Worm (Caenorhabditis elegans) whole organism, L1 larva: ENCODE results near the gene C40H1.8.

Source experiments
- C16A3.4 ChIP-seq: fragments of 150-350 bp; optimal IDR thresholded peaks from 2 replicates; lab custom pipeline; 2014; ENCODE audit warnings: missing biosample characterization, missing genetic modification characterization
- C34B4.2 ChIP-seq: sonication (generic microtip); optimal IDR thresholded peaks from 2 replicates; lab custom pipeline; 2017; ENCODE audit warnings: mild to moderate bottlenecking, missing genetic modification characterization, missing compliant biosample characterization
- Y116A8C.19 ChIP-seq: sonication (generic microtip); optimal IDR thresholded peaks from 2 replicates; lab custom pipeline; 2016; ENCODE audit warnings: missing compliant biosample characterization, missing genetic modification characterization, borderline replicate concordance
- aha-1 ChIP-seq: fragments of 150-350 bp; optimal IDR thresholded peaks from 2 replicates; lab custom pipeline; 2014; ENCODE audit warnings: missing biosample characterization, missing genetic modification characterization
- alr-1 ChIP-seq: fragments of 200-800 bp; sonication (Bioruptor generic); optimal IDR thresholded peaks from 2 replicates; lab custom pipeline; 2018; ENCODE audit warnings: borderline replicate concordance, mild to moderate bottlenecking, missing genetic modification characterization, missing compliant biosample characterization
- blmp-1 ChIP-seq: fragments of 150-350 bp; optimal IDR thresholded peaks from 2 replicates; lab custom pipeline; 2014; ENCODE audit warnings: missing biosample characterization, missing genetic modification characterization
- ceh-63 ChIP-seq: fragments of 200-800 bp; sonication (Bioruptor generic); optimal IDR thresholded peaks from 2 replicates; lab custom pipeline; 2018; ENCODE audit warnings: mild to moderate bottlenecking, missing genetic modification characterization, missing compliant biosample characterization
- ceh-88 ChIP-seq: fragments of 200-800 bp; sonication (Bioruptor generic); IDR thresholded peaks from 2 replicates; pipeline ENCODE4 v1.3.6; 2022; ENCODE audit warnings: missing genetic modification characterization, missing compliant biosample characterization
- dpl-1 ChIP-seq, 3 experiments: fragments of 150-350 bp in 2 of 3; sonication (generic microtip) in 1 of 3; optimal IDR thresholded peaks; 2 replicates each; lab custom pipeline; 2014 to 2017; ENCODE audit warnings: missing biosample characterization in 3 of 3, missing genetic modification characterization in 3 of 3, missing genetic modification reagents in 3 of 3
- dsc-1 ChIP-seq: sonication (generic microtip); optimal IDR thresholded peaks from 2 replicates; lab custom pipeline; 2016; ENCODE audit warnings: mild to moderate bottlenecking, missing genetic modification characterization, missing compliant biosample characterization
- efl-1 ChIP-seq, 4 experiments: fragments of 150-350 bp; optimal IDR thresholded peaks in 3 of 4; peaks in 1 of 4; 1 replicate in 1 of 4; 2 replicates in 3 of 4; lab custom pipeline; 2014; ENCODE audit warnings: missing biosample characterization in 2 of 4, missing genetic modification characterization in 2 of 4, missing genetic modification reagents in 2 of 4
- efl-3 ChIP-seq: fragments of 200-800 bp; sonication (Bioruptor generic); optimal IDR thresholded peaks from 2 replicates; lab custom pipeline; 2018; ENCODE audit warnings: mild to moderate bottlenecking, missing genetic modification characterization, missing compliant biosample characterization
- egl-27 ChIP-seq, 2 experiments: fragments of 150-350 bp in 1 of 2; sonication (generic microtip); optimal IDR thresholded peaks; 3 replicates each; lab custom pipeline; 2017 to 2018; ENCODE audit warnings: missing biosample characterization in 2 of 2, missing genetic modification characterization in 2 of 2, missing genetic modification reagents in 2 of 2
- elt-2 ChIP-seq: sonication (generic microtip); optimal IDR thresholded peaks from 2 replicates; lab custom pipeline; 2016; ENCODE audit warnings: missing genetic modification characterization, mild to moderate bottlenecking, inconsistent platforms, missing compliant biosample characterization, missing genetic modification reagents
- ets-5 ChIP-seq: fragments of 200-800 bp; sonication (Bioruptor generic); IDR thresholded peaks from 2 replicates; pipeline ENCODE4 v1.3.6; 2022; ENCODE audit warnings: missing genetic modification characterization, missing compliant biosample characterization
- fkh-4 ChIP-seq: sonication (generic microtip); optimal IDR thresholded peaks from 2 replicates; lab custom pipeline; 2016; ENCODE audit warnings: missing compliant biosample characterization, missing genetic modification characterization, borderline replicate concordance
- fkh-8 ChIP-seq: sonication (generic microtip); optimal IDR thresholded peaks from 2 replicates; lab custom pipeline; 2016; ENCODE audit warnings: mild to moderate bottlenecking, missing genetic modification characterization, missing compliant biosample characterization
- fos-1 ChIP-seq: fragments of 150-350 bp; optimal IDR thresholded peaks from 2 replicates; lab custom pipeline; 2014; ENCODE audit warnings: missing biosample characterization, missing genetic modification characterization
- hlh-17 ChIP-seq: fragments of 200-800 bp; sonication (Bioruptor generic); optimal IDR thresholded peaks from 2 replicates; lab custom pipeline; 2018; ENCODE audit warnings: missing genetic modification characterization, mild to moderate bottlenecking, missing compliant biosample characterization, moderate library complexity, borderline replicate concordance
- hpl-2 ChIP-seq: fragments of 150-350 bp; optimal IDR thresholded peaks from 2 replicates; lab custom pipeline; 2014; ENCODE audit warnings: missing biosample characterization, missing genetic modification reagents, missing genetic modification characterization
- isw-1 ChIP-seq: fragments of 200-800 bp; sonication (Bioruptor generic); IDR thresholded peaks from 2 replicates; pipeline ENCODE4 v1.3.6; 2022; ENCODE audit warnings: missing genetic modification characterization, missing compliant biosample characterization
- jun-1 ChIP-seq: fragments of 150-350 bp; optimal IDR thresholded peaks from 2 replicates; lab custom pipeline; 2014; ENCODE audit warnings: missing biosample characterization, missing genetic modification reagents, missing genetic modification characterization
- lin-35 ChIP-seq, 2 experiments: fragments of 150-350 bp; optimal IDR thresholded peaks; 2 replicates each; lab custom pipeline; 2014; ENCODE audit warnings: missing biosample characterization in 2 of 2, missing genetic modification characterization in 2 of 2, missing genetic modification reagents in 2 of 2
- lsy-2 ChIP-seq, 2 experiments: fragments of 150-350 bp; optimal IDR thresholded peaks; 2 replicates each; lab custom pipeline; 2014; ENCODE audit warnings: missing biosample characterization in 2 of 2, missing genetic modification characterization in 2 of 2
- mef-2 ChIP-seq: fragments of 150-350 bp; optimal IDR thresholded peaks from 2 replicates; lab custom pipeline; 2014; ENCODE audit warnings: missing biosample characterization, missing genetic modification characterization
- mep-1 ChIP-seq: fragments of 150-350 bp; optimal IDR thresholded peaks from 2 replicates; lab custom pipeline; 2014; ENCODE audit warnings: missing biosample characterization, missing genetic modification characterization
- nhr-12 ChIP-seq: sonication (generic microtip); optimal IDR thresholded peaks from 2 replicates; lab custom pipeline; 2017; ENCODE audit warnings: missing biosample characterization, missing genetic modification characterization
- nhr-19 ChIP-seq: fragments of 200-800 bp; sonication (Bioruptor generic); conservative IDR thresholded peaks from 2 replicates; pipeline ENCODE4 v1.3.6; 2022; ENCODE audit warnings: missing genetic modification characterization, missing compliant biosample characterization
- nhr-20 ChIP-seq: sonication (generic microtip); optimal IDR thresholded peaks from 2 replicates; lab custom pipeline; 2016; ENCODE audit warnings: mild to moderate bottlenecking, missing genetic modification characterization, missing compliant biosample characterization
- nhr-237 ChIP-seq: fragments of 150-350 bp; optimal IDR thresholded peaks from 2 replicates; lab custom pipeline; 2014; ENCODE audit warnings: missing biosample characterization, missing genetic modification characterization
- nhr-28 ChIP-seq: fragments of 150-350 bp; optimal IDR thresholded peaks from 2 replicates; lab custom pipeline; 2014; ENCODE audit warnings: missing biosample characterization, missing genetic modification characterization
- nhr-71 ChIP-seq: sonication (generic microtip); optimal IDR thresholded peaks from 2 replicates; lab custom pipeline; 2016; ENCODE audit warnings: mild to moderate bottlenecking, missing genetic modification characterization, moderate library complexity, missing compliant biosample characterization
- nhr-77 ChIP-seq: fragments of 150-350 bp; optimal IDR thresholded peaks from 2 replicates; lab custom pipeline; 2014; ENCODE audit warnings: missing biosample characterization, missing genetic modification characterization
- nhr-85 ChIP-seq: sonication (generic microtip); peaks from one replicate; lab custom pipeline; 2016; ENCODE audit warnings: missing genetic modification characterization, inconsistent platforms, missing compliant biosample characterization
- pax-3 ChIP-seq: fragments of 200-800 bp; sonication (Bioruptor generic); optimal IDR thresholded peaks from 2 replicates; lab custom pipeline; 2018; ENCODE audit warnings: mild to moderate bottlenecking, missing genetic modification characterization, moderate library complexity, missing compliant biosample characterization
- pqm-1 ChIP-seq: sonication (generic microtip); optimal IDR thresholded peaks from 3 replicates; lab custom pipeline; 2017; ENCODE audit warnings: missing biosample characterization, missing genetic modification characterization
- skn-1 ChIP-seq: fragments of 150-350 bp; optimal IDR thresholded peaks from 2 replicates; lab custom pipeline; 2014; ENCODE audit warnings: missing biosample characterization, missing genetic modification characterization
- sptf-1 ChIP-seq: fragments of 150-350 bp; optimal IDR thresholded peaks from 2 replicates; lab custom pipeline; 2014; ENCODE audit warnings: missing biosample characterization, missing genetic modification characterization
- tlp-1 ChIP-seq: fragments of 150-350 bp; optimal IDR thresholded peaks from 2 replicates; lab custom pipeline; 2014; ENCODE audit warnings: missing biosample characterization, missing genetic modification characterization
- unc-130 ChIP-seq: fragments of 150-350 bp; optimal IDR thresholded peaks from 2 replicates; lab custom pipeline; 2017; ENCODE audit warnings: missing biosample characterization, missing genetic modification characterization, inconsistent platforms
- unc-62 ChIP-seq: fragments of 150-350 bp; optimal IDR thresholded peaks from 2 replicates; lab custom pipeline; 2014; ENCODE audit warnings: missing biosample characterization, missing genetic modification reagents, missing genetic modification characterization
- unc-98 ChIP-seq: fragments of 200-800 bp; sonication (Bioruptor generic); IDR thresholded peaks from 2 replicates; pipeline ENCODE4 v1.3.6; 2022; ENCODE audit warnings: missing genetic modification characterization, missing compliant biosample characterization
- vab-15 ChIP-seq: sonication (generic microtip); optimal IDR thresholded peaks from 2 replicates; lab custom pipeline; 2017; ENCODE audit warnings: missing genotype, mild to moderate bottlenecking, missing genetic modification characterization, missing compliant biosample characterization
- xbp-1 ChIP-seq: sonication (generic microtip); optimal IDR thresholded peaks from 2 replicates; lab custom pipeline; 2016; ENCODE audit warnings: missing genetic modification characterization, missing compliant biosample characterization
- zag-1 ChIP-seq: fragments of 150-350 bp; optimal IDR thresholded peaks from 2 replicates; lab custom pipeline; 2014; ENCODE audit warnings: missing biosample characterization, missing genetic modification characterization
- ztf-11 ChIP-seq, 2 experiments: sonication (generic microtip); optimal IDR thresholded peaks; 2 replicates each; lab custom pipeline; 2016 to 2017; ENCODE audit warnings: missing genetic modification characterization in 2 of 2, missing biosample characterization in 1 of 2, missing compliant biosample characterization in 1 of 2
- ztf-4 ChIP-seq: fragments of 150-350 bp; optimal IDR thresholded peaks from 2 replicates; lab custom pipeline; 2014; ENCODE audit warnings: missing biosample characterization, missing genetic modification characterization

C40H1.8 gene

DNA sequence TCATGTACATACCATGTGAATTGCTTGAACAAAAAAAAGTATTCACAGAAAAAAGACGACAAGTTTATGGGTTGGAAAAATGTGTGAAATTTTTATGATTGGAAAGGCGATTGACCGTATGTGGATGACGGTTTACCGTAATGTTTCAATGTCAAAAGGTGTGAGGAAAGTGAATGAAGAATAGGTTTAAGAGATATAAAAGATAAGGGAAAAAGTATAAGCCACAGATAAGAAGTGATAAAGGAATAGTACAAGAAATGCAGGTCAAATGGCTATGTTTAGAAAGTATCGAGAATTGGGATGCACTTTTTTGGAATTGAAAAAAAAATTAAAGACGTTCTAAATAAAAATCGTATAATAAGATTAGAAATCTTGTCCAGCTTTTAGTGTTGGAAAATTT lies 36.7 kb upstream of the C40H1.8 start:
- TF ChIP-seq fkh-4, result no peak
- peak; percentile 68 for TF ChIP-seq blmp-1 (tag; lab: Kevin White, UChicago)

DNA sequence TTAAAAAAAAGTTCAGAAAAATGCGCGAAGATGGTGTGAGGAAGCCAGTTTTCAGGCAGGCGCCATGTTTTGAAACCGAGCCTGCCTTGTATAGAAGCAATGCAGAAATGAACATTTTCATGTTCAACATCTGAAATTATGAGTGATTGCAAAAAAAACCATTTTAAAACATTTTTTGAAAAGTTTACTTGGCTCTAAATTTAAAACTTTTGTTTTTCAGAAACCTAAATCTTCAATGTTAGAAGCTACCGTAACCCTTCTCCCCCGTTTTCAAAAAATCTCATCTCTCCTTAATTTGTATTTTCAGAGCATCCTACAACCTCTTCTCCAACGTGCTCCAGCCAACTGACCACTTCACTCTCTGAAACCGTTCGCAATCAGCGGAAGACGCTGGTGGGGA lies 33.0 kb upstream of the C40H1.8 start, which contains the start of gene fozi-1:
Gene fozi-1, plus strand, starts transcription at position 301 of the 400 bp plus-strand sequence.
- no peak for TF ChIP-seq nhr-12 (tag; lab: Kevin White, UChicago)
- no peak for TF ChIP-seq xbp-1 (tag; lab: Kevin White, UChicago)
- TF ChIP-seq skn-1, result no peak
- TF ChIP-seq ztf-11 (tag; optimal IDR thresholded peaks at IDR 0.05; lab: Kevin White, UChicago), result no peak
- TF ChIP-seq jun-1 (tag; lab: Kevin White, UChicago), result no peak
- no peak for TF ChIP-seq nhr-85 (tag; lab: Kevin White, UChicago)

DNA sequence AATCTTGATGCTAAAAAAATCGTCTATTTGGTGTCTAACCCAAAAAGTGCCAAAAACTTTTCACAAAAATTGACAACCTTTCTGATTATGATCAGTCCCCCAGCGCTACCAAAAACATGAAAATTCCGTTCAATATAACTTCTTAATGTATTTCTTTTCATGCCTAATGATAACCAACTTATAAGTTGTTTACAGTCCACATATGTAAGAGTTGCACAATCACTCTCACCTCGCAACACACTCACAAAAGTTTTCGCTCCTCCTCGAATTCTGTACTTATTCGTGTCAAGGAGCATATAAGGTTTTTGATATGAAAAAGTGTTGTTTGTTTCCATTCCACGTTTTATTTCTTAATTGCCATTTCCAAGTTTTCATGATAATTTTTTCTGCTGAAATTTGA lies 26.0 kb upstream of the C40H1.8 start:
- TF ChIP-seq dpl-1 (GFP tag; optimal IDR thresholded peaks at IDR 0.05; lab: Kevin White, UChicago), result no peak
- no peak for TF ChIP-seq nhr-85 (tag; lab: Kevin White, UChicago)
- no peak for TF ChIP-seq nhr-20 (tag; lab: Kevin White, UChicago)
- TF ChIP-seq unc-130 (tag; lab: Kevin White, UChicago), result no peak
- peak; percentile 15 for TF ChIP-seq elt-2 (tag; lab: Kevin White, UChicago)
- TF ChIP-seq isw-1 (GFP tag; lab: Robert Waterston, UW), result no peak

DNA sequence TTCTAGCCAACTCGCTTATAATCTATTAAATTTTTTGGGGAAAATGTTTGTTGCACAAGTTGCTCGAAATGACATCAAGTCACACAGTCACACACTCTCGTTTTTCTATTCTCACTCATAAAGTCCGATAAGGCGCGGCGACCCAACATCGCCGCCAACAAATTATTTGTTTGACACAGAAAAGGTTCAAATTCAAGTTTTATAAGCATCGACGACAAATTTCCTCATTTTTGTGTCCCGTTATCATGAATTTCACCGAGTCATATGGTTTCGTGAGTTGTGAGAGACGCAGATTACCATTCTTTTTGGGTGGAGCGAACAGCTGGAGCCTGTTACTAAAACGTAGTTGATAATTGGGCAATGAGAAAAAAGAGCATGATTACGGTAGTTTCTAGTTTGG lies 24.7 kb upstream of the C40H1.8 start:
- TF ChIP-seq zag-1 (no peak), tlp-1 (tag; lab: Kevin White, UChicago) (no peak), dsc-1 (tag; lab: Kevin White, UChicago) (no peak), mef-2 (tag; lab: Kevin White, UChicago) (no peak), efl-3 (GFP tag; lab: Kevin White, UChicago) (no peak), nhr-85 (tag; lab: Kevin White, UChicago) (peak; percentile 64), ztf-4 (no peak), ets-5 (GFP tag; lab: Robert Waterston, UW) (no peak), nhr-28 (no peak), C34B4.2 (tag; lab: Kevin White, UChicago) (no peak), blmp-1 (tag; lab: Kevin White, UChicago) (no peak), unc-62 (GFP tag; lab: Kevin White, UChicago) (no peak), hlh-17 (GFP tag; lab: Kevin White, UChicago) (no peak), nhr-77 (tag; lab: Kevin White, UChicago) (no peak), unc-98 (no peak), mep-1 (tag; lab: Kevin White, UChicago) (no peak), nhr-19 (no peak), ceh-63 (no peak), fkh-8 (tag; lab: Kevin White, UChicago) (no peak), pqm-1 (no peak), unc-130 (tag; lab: Kevin White, UChicago) (no peak), egl-27 (tag; optimal IDR thresholded peaks at IDR 0.05; lab: Kevin White, UChicago) (no peak), pax-3 (tag; lab: Kevin White, UChicago) (no peak), nhr-237 (tag; lab: Kevin White, UChicago) (no peak), hpl-2 (GFP tag; lab: Kevin White, UChicago) (no peak), fos-1 (no peak), vab-15 (no peak), jun-1 (tag; lab: Kevin White, UChicago) (peak; percentile 24), C16A3.4 (tag; lab: Kevin White, UChicago) (no peak), lin-35 (GFP tag; optimal IDR thresholded peaks at IDR 0.05; lab: Kevin White, UChicago) (peak in 1 of 2 experiments; percentile 53), sptf-1 (tag; lab: Kevin White, UChicago) (no peak), ceh-88 (GFP tag; lab: Robert Waterston, UW) (no peak), Y116A8C.19 (tag; lab: Kevin White, UChicago) (no peak), lsy-2 (tag; optimal IDR thresholded peaks at IDR 0.05; lab: Kevin White, UChicago) (no peak), nhr-20 (tag; lab: Kevin White, UChicago) (peak; percentile 57), aha-1 (tag; lab: Kevin White, UChicago) (no peak), isw-1 (GFP tag; lab: Robert Waterston, UW) (no peak), efl-1 (optimal IDR thresholded peaks at IDR 0.05; lab: Kevin White, UChicago) (no peak), efl-1 (GFP tag; optimal IDR thresholded peaks at IDR 0.05 in 1 of 2; lab: Kevin White, UChicago) (peak in 1 of 2 experiments; percentile 76), nhr-71 (tag; lab: Kevin White, UChicago) (no peak), alr-1 (no peak)
